Worm (Caenorhabditis elegans) whole organism, mixed stage, embryonic: ENCODE results near the gene Y39A1A.2.

Experiments used
- nhr-237 ChIP-seq: fragments of 150-350 bp; optimal IDR thresholded peaks from 2 replicates; lab custom pipeline; 2014; ENCODE audit warnings: missing biosample characterization, missing genetic modification characterization
- pha-4 ChIP-seq: fragments of 150-350 bp; optimal IDR thresholded peaks from 2 replicates; lab custom pipeline; 2018; ENCODE audit warnings: missing biosample characterization, missing genetic modification reagents, missing genetic modification characterization
- ztf-11 ChIP-seq: fragments of 150-350 bp; optimal IDR thresholded peaks from 2 replicates; lab custom pipeline; 2014; ENCODE audit warnings: missing biosample characterization, missing genetic modification characterization

DNA sequence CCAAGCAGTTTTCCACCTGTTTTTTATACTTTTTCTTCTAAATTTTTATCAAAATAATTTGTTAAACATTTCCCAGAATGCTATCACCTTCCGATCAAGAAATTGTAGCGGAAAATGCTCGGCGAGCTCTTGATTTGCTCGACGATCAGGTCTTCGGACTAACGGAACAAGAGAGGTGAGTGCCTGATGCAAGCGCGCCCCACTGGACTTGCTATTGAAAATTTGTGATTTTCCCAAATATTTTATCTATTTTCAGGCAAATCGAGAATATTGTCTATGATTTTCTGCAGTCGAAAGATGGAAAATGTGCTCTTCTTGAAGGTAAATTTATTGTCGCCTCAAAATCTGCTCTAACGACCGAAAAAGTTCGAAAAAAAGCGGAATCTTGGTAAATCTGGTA lies 42.7 kb upstream of the Y39A1A.2 start, which contains the start of gene orc-4:
- no peak for TF ChIP-seq ztf-11 (tag; lab: Kevin White, UChicago)
- TF ChIP-seq pha-4 (tag; lab: Kevin White, UChicago), result no peak
- no peak for TF ChIP-seq nhr-237 (tag; lab: Kevin White, UChicago)
